Fruit fly (Drosophila melanogaster) whole organism, pupa: ENCODE measurements around the gene Ids.

Experiments used
- CG10348 ChIP-seq: fragments of 200-800 bp; sonication (Bioruptor generic); IDR thresholded peaks from 2 replicates; pipeline ENCODE4 v1.3.6; 2022; ENCODE audit warnings: missing biosample characterization, missing genetic modification characterization
- CG12605 ChIP-seq: fragments of 200-800 bp; sonication (Bioruptor generic); IDR thresholded peaks from 2 replicates; pipeline ENCODE4 v1.3.6; 2022; ENCODE audit warnings: missing biosample characterization, missing genetic modification characterization
- CG13204 ChIP-seq: fragments of 200-800 bp; sonication (Bioruptor generic); optimal IDR thresholded peaks from 2 replicates; lab custom pipeline; 2018; ENCODE audit warnings: missing biosample characterization, mild to moderate bottlenecking, missing genetic modification characterization, moderate library complexity
- CG14655 ChIP-seq: fragments of 200-800 bp; sonication (Bioruptor generic); optimal IDR thresholded peaks from 3 replicates; lab custom pipeline; 2017; ENCODE audit warnings: mild to moderate bottlenecking, missing biosample characterization, missing genetic modification reagents, missing genetic modification characterization
- CG15710 ChIP-seq: fragments of 200-800 bp; sonication (Bioruptor generic); optimal IDR thresholded peaks from 2 replicates; lab custom pipeline; 2018; ENCODE audit warnings: missing biosample characterization, mild to moderate bottlenecking, missing genetic modification characterization, moderate library complexity
- CG17806 ChIP-seq: fragments of 200-800 bp; sonication (Bioruptor generic); optimal IDR thresholded peaks from 2 replicates; lab custom pipeline; 2018; ENCODE audit warnings: missing biosample characterization, mild to moderate bottlenecking, missing genetic modification characterization, moderate library complexity
- CG32121 ChIP-seq: fragments of 200-800 bp; sonication (Bioruptor generic); IDR thresholded peaks from 2 replicates; pipeline ENCODE4 v1.3.6; 2022; ENCODE audit warnings: missing biosample characterization, missing genetic modification characterization
- CG34367 ChIP-seq: fragments of 200-800 bp; sonication (Bioruptor generic); optimal IDR thresholded peaks from 2 replicates; lab custom pipeline; 2018; ENCODE audit warnings: missing biosample characterization, mild to moderate bottlenecking, missing genetic modification characterization
- CG4496 ChIP-seq: fragments of 200-800 bp; sonication (Bioruptor generic); IDR thresholded peaks from 3 replicates; pipeline ENCODE4 v1.3.6; 2022; ENCODE audit warnings: missing biosample characterization, missing genetic modification characterization
- CG8159 ChIP-seq: fragments of 200-800 bp; sonication (Bioruptor generic); optimal IDR thresholded peaks from 3 replicates; lab custom pipeline; 2018; ENCODE audit warnings: missing biosample characterization, mild to moderate bottlenecking, missing genetic modification characterization, moderate library complexity
- CG8301 ChIP-seq: fragments of 200-800 bp; sonication (Bioruptor generic); optimal IDR thresholded peaks from 2 replicates; lab custom pipeline; 2018; ENCODE audit warnings: missing biosample characterization, mild to moderate bottlenecking, missing genetic modification characterization
- CG9948 ChIP-seq: fragments of 200-800 bp; sonication (Bioruptor generic); optimal IDR thresholded peaks from 2 replicates; lab custom pipeline; 2018; ENCODE audit warnings: missing biosample characterization, mild to moderate bottlenecking, missing genetic modification characterization, moderate library complexity
- D1 ChIP-seq: fragments of 200-800 bp; sonication (Bioruptor generic); optimal IDR thresholded peaks from 2 replicates; lab custom pipeline; 2018; ENCODE audit warnings: missing biosample characterization, mild to moderate bottlenecking, missing genetic modification characterization, moderate library complexity
- EcR ChIP-seq: fragments of 200-800 bp; sonication (Bioruptor generic); optimal IDR thresholded peaks from 3 replicates; lab custom pipeline; 2019; ENCODE audit warnings: missing biosample characterization, missing genetic modification characterization, mild to moderate bottlenecking, moderate library complexity, missing genetic modification reagents
- Ets98B ChIP-seq: fragments of 200-800 bp; sonication (Bioruptor generic); IDR thresholded peaks from 2 replicates; pipeline ENCODE4 v1.3.6; 2022; ENCODE audit warnings: missing biosample characterization, missing genetic modification characterization
- Pif1A ChIP-seq: fragments of 200-800 bp; sonication (Bioruptor generic); optimal IDR thresholded peaks from 3 replicates; lab custom pipeline; 2016; ENCODE audit warnings: missing biosample characterization, missing genetic modification characterization
- Pif1B ChIP-seq: fragments of 200-800 bp; sonication (Bioruptor generic); optimal IDR thresholded peaks from 3 replicates; lab custom pipeline; 2016; ENCODE audit warnings: missing biosample characterization, missing genetic modification characterization
- Snoo ChIP-seq: fragments of 200-800 bp; sonication (Bioruptor generic); optimal IDR thresholded peaks from 3 replicates; lab custom pipeline; 2017; ENCODE audit warnings: missing biosample characterization, mild to moderate bottlenecking, missing genetic modification characterization, inconsistent platforms
- fd96Ca ChIP-seq: fragments of 200-800 bp; sonication (Bioruptor generic); IDR thresholded peaks from 3 replicates; pipeline ENCODE4 v1.3.6; 2022; ENCODE audit warnings: missing biosample characterization, missing genetic modification characterization
- gl ChIP-seq: fragments of 200-800 bp; sonication (Bioruptor generic); optimal IDR thresholded peaks from 2 replicates; lab custom pipeline; 2018; ENCODE audit warnings: missing biosample characterization, mild to moderate bottlenecking, missing genetic modification characterization
- rn ChIP-seq: fragments of 200-800 bp; sonication (Bioruptor generic); IDR thresholded peaks from 2 replicates; pipeline ENCODE4 v1.3.6; 2022; ENCODE audit warnings: missing biosample characterization, missing genetic modification characterization

The Ids gene

DNA sequence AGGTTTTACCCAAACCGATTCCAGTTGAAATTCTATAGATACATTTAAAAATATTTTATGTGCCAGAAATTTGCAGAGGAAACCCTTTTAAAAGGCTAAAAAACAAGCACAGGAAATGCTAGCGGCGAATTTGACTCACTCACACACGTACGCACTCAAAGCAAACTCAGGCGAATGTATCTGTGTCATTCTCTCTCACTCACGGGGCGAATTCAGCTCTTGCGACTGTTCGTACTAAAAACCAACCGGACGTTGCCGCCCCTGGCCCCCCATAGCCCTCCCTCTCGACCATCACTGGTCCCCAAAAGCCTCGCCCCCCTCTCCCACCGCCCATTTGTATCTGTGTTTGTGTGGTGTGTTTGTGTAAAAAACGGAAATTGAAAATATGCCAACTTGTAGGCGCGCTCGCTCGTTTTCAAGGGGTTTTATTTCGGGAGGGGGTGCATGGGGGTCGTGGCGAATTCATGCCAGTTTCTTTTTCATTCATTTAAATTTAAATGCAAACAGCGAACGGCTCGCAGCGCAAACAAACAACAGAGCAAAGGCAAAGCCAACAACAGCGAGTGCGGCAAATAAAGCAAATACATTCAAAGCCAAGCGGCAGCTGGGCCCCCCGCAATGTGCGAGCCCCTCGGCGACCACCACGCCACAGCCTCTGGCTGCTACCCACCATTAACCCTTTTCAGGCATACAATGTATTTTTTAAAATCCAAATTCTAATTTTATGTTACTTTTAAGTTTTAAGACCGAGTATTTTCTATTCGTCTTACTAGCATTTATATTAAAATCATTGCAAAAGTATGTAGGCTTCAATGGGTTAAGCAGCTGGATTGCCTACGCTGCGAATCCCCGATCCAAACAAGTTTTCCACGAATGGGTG lies 40.4 kb downstream of the Ids start:
- TF ChIP-seq D1 (tag; lab: Kevin White, UChicago) (no peak), Snoo (peak; percentile 47), CG34367 (tag; lab: Kevin White, UChicago) (peak; percentile 68), gl (tag; lab: Kevin White, UChicago) (no peak), CG10348 (GFP tag; lab: Robert Waterston, UW) (peak; percentile 89), Pif1A (peak; percentile 94), CG15710 (tag; lab: Kevin White, UChicago) (peak; percentile 71), CG32121 (peak; percentile 99), Pif1B (GFP tag; lab: Kevin White, UChicago) (peak; percentile 85), CG4496 (GFP tag; lab: Robert Waterston, UW) (peak; percentile 99), CG13204 (peak; percentile 78), rn (GFP tag; lab: Robert Waterston, UW) (peak; percentile 95), Ets98B (GFP tag; lab: Robert Waterston, UW) (peak; percentile 99), CG8159 (tag; lab: Kevin White, UChicago) (peak; percentile 66), EcR (peak; percentile 71), CG8301 (tag; lab: Kevin White, UChicago) (peak; percentile 98), CG14655 (GFP tag; lab: Kevin White, UChicago) (peak; percentile 98), CG12605 (GFP tag; lab: Robert Waterston, UW) (peak; percentile 97), fd96Ca (GFP tag; lab: Robert Waterston, UW) (peak; percentile 98), CG9948 (tag; lab: Kevin White, UChicago) (peak; percentile 84), CG17806 (tag; lab: Kevin White, UChicago) (peak; percentile 84)

DNA sequence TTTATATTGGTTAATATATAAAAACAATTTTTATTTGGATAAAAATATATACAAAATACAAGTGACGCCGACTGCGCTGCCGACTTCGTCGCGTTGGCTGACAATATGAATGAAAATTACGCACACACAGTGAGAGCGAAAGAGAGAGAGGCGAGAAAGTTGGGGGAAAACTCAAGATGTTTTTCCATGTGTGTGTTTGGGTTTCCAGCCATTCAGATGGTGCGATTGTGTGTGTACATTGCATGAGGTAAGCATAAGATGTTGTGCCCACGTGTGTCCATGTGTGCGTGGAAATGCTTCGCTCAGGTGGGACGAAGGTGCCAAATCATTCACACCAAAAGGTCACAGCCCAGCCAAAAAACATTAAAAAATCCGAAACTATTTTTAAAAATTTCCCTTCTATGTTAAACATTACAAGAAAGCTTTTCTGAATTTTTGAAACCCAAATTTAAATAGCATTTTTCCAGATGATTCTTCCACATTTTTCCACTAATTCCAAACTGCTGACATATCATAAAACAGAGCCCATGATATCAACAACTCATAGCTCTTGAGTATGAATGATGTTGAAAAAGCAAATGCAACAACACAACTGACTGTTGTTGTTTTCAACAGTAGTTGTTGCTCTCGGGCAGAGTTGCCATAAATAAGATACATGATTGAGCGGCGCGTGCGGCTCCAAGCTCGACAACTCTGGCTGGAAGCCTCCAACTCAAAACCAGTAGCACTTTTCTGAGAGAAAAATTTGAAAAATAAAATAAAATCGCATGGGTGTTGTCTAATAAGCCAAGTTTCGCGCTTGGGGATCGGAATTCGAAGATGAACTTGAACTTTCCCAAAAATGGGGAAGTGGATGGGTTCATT lies 41.5 kb downstream of the Ids start:
- peak; percentile 62 for TF ChIP-seq CG32121
- no peak for TF ChIP-seq D1 (tag; lab: Kevin White, UChicago)
- TF ChIP-seq CG4496 (GFP tag; lab: Robert Waterston, UW), result 0 out of 3 replicates have a peak, but pooled peaks have one; percentile 10
- no peak for TF ChIP-seq CG34367 (tag; lab: Kevin White, UChicago)
- TF ChIP-seq CG8301 (tag; lab: Kevin White, UChicago), result peak; percentile 25
- TF ChIP-seq CG14655 (GFP tag; lab: Kevin White, UChicago), result peak; percentile 25
- no peak for TF ChIP-seq CG12605 (GFP tag; lab: Robert Waterston, UW)

dm6 chr3L:3420237-3420643 lies 42.2 kb downstream of the Ids start:
- TF ChIP-seq CG32121 (0 out of 2 replicates have a peak, but pooled peaks have one; percentile 10), CG13204 (peak; percentile 20), gl (tag; lab: Kevin White, UChicago) (no peak), EcR (peak; percentile 66), CG12605 (GFP tag; lab: Robert Waterston, UW) (peak; percentile 37), Ets98B (GFP tag; lab: Robert Waterston, UW) (peak; percentile 35; the same call in 1 of the 2 replicates), Pif1B (GFP tag; lab: Kevin White, UChicago) (no peak), CG8159 (tag; lab: Kevin White, UChicago) (no peak), CG9948 (tag; lab: Kevin White, UChicago) (no peak)

DNA sequence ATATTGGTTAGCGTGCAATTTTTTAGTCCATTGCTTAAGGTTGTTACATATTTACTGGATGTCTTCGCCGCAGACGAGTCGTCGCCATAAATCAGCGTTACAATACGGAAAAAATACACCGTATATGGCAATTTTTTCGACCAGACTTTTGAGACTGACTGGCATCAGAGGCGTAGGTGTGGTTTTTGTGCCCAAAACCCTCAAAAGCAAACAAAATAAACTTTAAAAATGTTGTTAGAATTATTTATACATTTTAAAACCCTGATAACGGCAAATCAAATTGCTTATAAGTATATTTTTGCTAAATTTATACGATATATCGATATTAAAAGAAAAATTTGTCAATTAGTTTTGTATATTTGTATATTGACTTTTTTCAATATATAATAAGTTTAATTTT lies 42.6 kb downstream of the Ids start:
- TF ChIP-seq CG17806 (tag; lab: Kevin White, UChicago) (no peak), CG32121 (no peak), CG14655 (GFP tag; lab: Kevin White, UChicago) (no peak), CG8301 (tag; lab: Kevin White, UChicago) (no peak), CG15710 (tag; lab: Kevin White, UChicago) (no peak), EcR (no peak), fd96Ca (GFP tag; lab: Robert Waterston, UW) (no peak), CG9948 (tag; lab: Kevin White, UChicago) (no peak), D1 (tag; lab: Kevin White, UChicago) (no peak)

DNA sequence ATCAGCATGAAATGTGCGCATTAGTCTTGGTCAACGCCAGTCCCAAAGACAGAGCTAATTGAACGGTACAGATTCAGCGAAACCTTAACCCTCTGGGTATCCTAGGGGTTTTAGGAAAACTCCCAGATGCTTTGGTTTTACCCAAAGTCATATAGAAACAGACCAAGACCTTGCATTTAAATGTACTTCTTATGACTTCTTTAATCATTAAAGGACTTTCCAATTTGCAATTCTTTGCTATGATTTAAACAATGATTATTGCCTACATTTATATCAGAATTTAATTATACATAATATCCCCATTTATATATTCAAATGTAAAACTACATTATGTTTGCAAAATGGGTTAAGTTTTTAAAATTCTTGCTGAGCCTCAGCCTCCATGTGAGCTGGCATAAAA lies 44.9 kb downstream of the Ids start:
- TF ChIP-seq CG15710 (tag; lab: Kevin White, UChicago) (no peak), rn (GFP tag; lab: Robert Waterston, UW) (no peak), Snoo (peak; percentile 33)

DNA sequence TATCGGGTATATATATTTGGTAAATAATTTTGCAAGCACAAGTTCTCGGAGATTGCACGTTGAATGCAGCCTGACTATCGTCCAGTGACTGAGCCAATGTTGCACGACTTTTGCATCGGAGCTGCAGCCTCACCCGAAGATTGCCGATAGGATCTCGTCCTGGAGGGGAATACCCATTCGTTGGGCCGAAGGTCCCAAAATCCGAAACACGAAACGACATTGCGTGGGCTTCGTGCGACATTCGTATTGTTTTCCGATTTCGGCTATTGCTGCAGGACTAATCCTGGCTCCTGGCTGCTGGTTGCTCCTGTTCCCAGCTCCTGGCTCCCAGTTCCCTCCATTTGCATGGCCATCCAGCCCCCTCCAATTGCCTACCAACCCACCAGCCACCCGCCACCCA lies 46.8 kb downstream of the Ids start, which contains the start of gene sty:
sty (minus strand) TSS at position 90 of the 400 bp plus-strand sequence.
- no peak for TF ChIP-seq CG34367 (tag; lab: Kevin White, UChicago)
- no peak for TF ChIP-seq CG15710 (tag; lab: Kevin White, UChicago)
- TF ChIP-seq CG9948 (tag; lab: Kevin White, UChicago), result no peak
- TF ChIP-seq Ets98B (GFP tag; lab: Robert Waterston, UW), result no peak
- no peak for TF ChIP-seq Pif1A
- no peak for TF ChIP-seq CG10348 (GFP tag; lab: Robert Waterston, UW)
- no peak for TF ChIP-seq Pif1B (GFP tag; lab: Kevin White, UChicago)
- TF ChIP-seq rn (GFP tag; lab: Robert Waterston, UW), result no peak
- TF ChIP-seq CG32121, result no peak
- no peak for TF ChIP-seq CG12605 (GFP tag; lab: Robert Waterston, UW)
- TF ChIP-seq CG13204, result no peak
- no peak for TF ChIP-seq EcR
- TF ChIP-seq CG14655 (GFP tag; lab: Kevin White, UChicago), result no peak
- no peak for TF ChIP-seq CG8159 (tag; lab: Kevin White, UChicago)
- TF ChIP-seq gl (tag; lab: Kevin White, UChicago), result no peak
- TF ChIP-seq fd96Ca (GFP tag; lab: Robert Waterston, UW), result no peak
